Fruit fly (Drosophila melanogaster) whole organism, embryonic: ENCODE results near the gene Syx1A.

Experiments
- C15 ChIP-seq: fragments of 200-800 bp; sonication (Bioruptor generic); IDR thresholded peaks from 3 replicates; pipeline ENCODE4 v1.3.6; 2022; ENCODE audit warnings: missing biosample characterization, missing genetic modification characterization
- CG1024 ChIP-seq: fragments of 200-800 bp; sonication (Bioruptor generic); IDR thresholded peaks from 2 replicates; pipeline ENCODE4 v1.3.6; 2022; ENCODE audit warnings: missing biosample characterization, missing genetic modification characterization
- CG10565 ChIP-seq: fragments of 200-800 bp; sonication (Bioruptor generic); optimal IDR thresholded peaks from 3 replicates; lab custom pipeline; 2016; ENCODE audit warnings: missing biosample characterization, mild to moderate bottlenecking, missing genetic modification characterization
- CG11085 ChIP-seq: fragments of 200-800 bp; sonication (Bioruptor generic); IDR thresholded peaks from 2 replicates; pipeline ENCODE4 v1.3.6; 2022; ENCODE audit warnings: missing biosample characterization, missing genetic modification characterization
- CG1233 ChIP-seq: fragments of 200-800 bp; sonication (Bioruptor generic); optimal IDR thresholded peaks from 4 replicates; lab custom pipeline; 2018; ENCODE audit warnings: missing biosample characterization, mild to moderate bottlenecking, missing genetic modification characterization
- CG12659 ChIP-seq: fragments of 200-800 bp; sonication (Bioruptor generic); optimal IDR thresholded peaks from 3 replicates; lab custom pipeline; 2017; ENCODE audit warnings: mild to moderate bottlenecking, missing biosample characterization, missing genetic modification reagents, missing genetic modification characterization
- CG13775 ChIP-seq: fragments of 200-800 bp; sonication (Bioruptor generic); optimal IDR thresholded peaks from 3 replicates; lab custom pipeline; 2017; ENCODE audit warnings: missing biosample characterization, mild to moderate bottlenecking, missing genetic modification characterization
- CG13894 ChIP-seq: fragments of 200-800 bp; sonication (Bioruptor generic); optimal IDR thresholded peaks from 3 replicates; lab custom pipeline; 2018; ENCODE audit warnings: missing biosample characterization, mild to moderate bottlenecking, missing genetic modification characterization, moderate library complexity
- CG15514 ChIP-seq: fragments of 200-800 bp; sonication (Bioruptor generic); optimal IDR thresholded peaks from 3 replicates; lab custom pipeline; 2017; ENCODE audit warnings: missing biosample characterization, missing genetic modification characterization, mild to moderate bottlenecking, moderate library complexity, missing genetic modification reagents
- CG1602 ChIP-seq: fragments of 200-800 bp; sonication (Bioruptor generic); optimal IDR thresholded peaks from 3 replicates; lab custom pipeline; 2016; ENCODE audit warnings: missing biosample characterization, missing genetic modification characterization
- CG17361 ChIP-seq: fragments of 200-800 bp; sonication (Bioruptor generic); IDR thresholded peaks from 3 replicates; pipeline ENCODE4 v1.3.6; 2022; ENCODE audit warnings: missing biosample characterization, missing genetic modification characterization
- CG18262 ChIP-seq: fragments of 200-800 bp; optimal IDR thresholded peaks from 3 replicates; lab custom pipeline; 2019; ENCODE audit warnings: missing biosample characterization, mild to moderate bottlenecking, missing genetic modification characterization, moderate library complexity
- CG18599 ChIP-seq: fragments of 200-800 bp; sonication (Bioruptor generic); optimal IDR thresholded peaks from 3 replicates; lab custom pipeline; 2017; ENCODE audit warnings: missing biosample characterization, missing genetic modification characterization, mild to moderate bottlenecking, moderate library complexity, missing genetic modification reagents
- CG2116 ChIP-seq: fragments of 200-800 bp; sonication (Bioruptor generic); optimal IDR thresholded peaks from 3 replicates; lab custom pipeline; 2018; ENCODE audit warnings: missing biosample characterization, mild to moderate bottlenecking, missing genetic modification characterization
- CG30403 ChIP-seq: fragments of 200-800 bp; sonication (Bioruptor generic); optimal IDR thresholded peaks from 3 replicates; lab custom pipeline; 2016; ENCODE audit warnings: missing biosample characterization, missing genetic modification characterization
- CG31441 ChIP-seq: fragments of 200-800 bp; sonication (Bioruptor generic); IDR thresholded peaks from 2 replicates; pipeline ENCODE4 v1.3.6; 2022; ENCODE audit warnings: missing biosample characterization, missing genetic modification characterization
- CG32767 ChIP-seq: fragments of 200-800 bp; sonication (Bioruptor generic); IDR thresholded peaks from 2 replicates; pipeline ENCODE4 v1.3.6; 2022; ENCODE audit warnings: missing biosample characterization, missing genetic modification characterization
- CG4707 ChIP-seq: fragments of 200-800 bp; sonication (Bioruptor generic); optimal IDR thresholded peaks from 2 replicates; lab custom pipeline; 2018; ENCODE audit warnings: missing biosample characterization, mild to moderate bottlenecking, missing genetic modification characterization, moderate library complexity
- CG4730 ChIP-seq: fragments of 200-800 bp; sonication (Bioruptor generic); IDR thresholded peaks from 2 replicates; pipeline ENCODE4 v1.3.6; 2022; ENCODE audit warnings: missing biosample characterization, missing genetic modification characterization
- CG6175 ChIP-seq: fragments of 200-800 bp; sonication (Bioruptor generic); IDR thresholded peaks from 3 replicates; pipeline ENCODE4 v1.3.6; 2022; ENCODE audit warnings: missing biosample characterization, missing genetic modification characterization
- CG6813 ChIP-seq: fragments of 200-800 bp; sonication (Bioruptor generic); optimal IDR thresholded peaks from 2 replicates; lab custom pipeline; 2017; ENCODE audit warnings: missing biosample characterization, missing genetic modification characterization, mild to moderate bottlenecking, moderate library complexity, missing genetic modification reagents
- CG7928 ChIP-seq: fragments of 200-800 bp; sonication (Bioruptor generic); optimal IDR thresholded peaks from 2 replicates; lab custom pipeline; 2017; ENCODE audit warnings: missing biosample characterization, mild to moderate bottlenecking, missing genetic modification characterization
- CG7987 ChIP-seq: fragments of 200-800 bp; sonication (Bioruptor generic); optimal IDR thresholded peaks from 2 replicates; lab custom pipeline; 2018; ENCODE audit warnings: missing biosample characterization, mild to moderate bottlenecking, missing genetic modification characterization, moderate library complexity
- CG8359 ChIP-seq: fragments of 200-800 bp; sonication (Bioruptor generic); optimal IDR thresholded peaks from 2 replicates; lab custom pipeline; 2017; ENCODE audit warnings: missing biosample characterization, mild to moderate bottlenecking, missing genetic modification characterization, borderline replicate concordance
- CG9932 ChIP-seq: fragments of 200-800 bp; sonication (Bioruptor generic); IDR thresholded peaks from 2 replicates; pipeline ENCODE4 v1.3.6; 2022; ENCODE audit warnings: missing biosample characterization, missing genetic modification characterization
- CHES-1-like ChIP-seq: fragments of 200-800 bp; sonication (Bioruptor generic); optimal IDR thresholded peaks from 2 replicates; lab custom pipeline; 2016; ENCODE audit warnings: missing biosample characterization, missing genetic modification characterization
- Camta ChIP-seq: fragments of 200-800 bp; sonication (Bioruptor generic); optimal IDR thresholded peaks from 2 replicates; lab custom pipeline; 2016; ENCODE audit warnings: missing biosample characterization, missing genetic modification characterization
- D19B ChIP-seq: fragments of 200-800 bp; sonication (Bioruptor generic); optimal IDR thresholded peaks from 2 replicates; lab custom pipeline; 2017; ENCODE audit warnings: missing biosample characterization, mild to moderate bottlenecking, missing genetic modification characterization
- Dad ChIP-seq: fragments of 200-800 bp; sonication (Bioruptor generic); optimal IDR thresholded peaks from 3 replicates; lab custom pipeline; 2016; ENCODE audit warnings: missing biosample characterization, missing genetic modification characterization
- Dp ChIP-seq: fragments of 200-800 bp; sonication (Bioruptor generic); optimal IDR thresholded peaks from 2 replicates; lab custom pipeline; 2018; ENCODE audit warnings: missing biosample characterization, mild to moderate bottlenecking, missing genetic modification characterization, moderate library complexity
- Fer2 ChIP-seq: fragments of 200-800 bp; sonication (Bioruptor generic); optimal IDR thresholded peaks from 2 replicates; lab custom pipeline; 2018; ENCODE audit warnings: missing biosample characterization, mild to moderate bottlenecking, missing genetic modification characterization, moderate library complexity
- NC2β ChIP-seq: fragments of 200-800 bp; sonication (Bioruptor generic); optimal IDR thresholded peaks from 2 replicates; lab custom pipeline; 2016; ENCODE audit warnings: missing biosample characterization, missing genetic modification characterization
- Nf-YB ChIP-seq: fragments of 200-800 bp; sonication (Bioruptor generic); optimal IDR thresholded peaks from 3 replicates; lab custom pipeline; 2019; ENCODE audit warnings: missing biosample characterization, mild to moderate bottlenecking, missing genetic modification characterization, moderate library complexity
- Oaz ChIP-seq: fragments of 200-800 bp; sonication (Bioruptor generic); IDR thresholded peaks from 2 replicates; pipeline ENCODE4 v1.3.6; 2022; ENCODE audit warnings: missing biosample characterization, missing genetic modification characterization
- Oli ChIP-seq: fragments of 200-800 bp; sonication (Bioruptor generic); optimal IDR thresholded peaks from 2 replicates; lab custom pipeline; 2018; ENCODE audit warnings: missing biosample characterization, mild to moderate bottlenecking, missing genetic modification characterization, moderate library complexity
- PHDP ChIP-seq: fragments of 200-800 bp; sonication (Bioruptor generic); optimal IDR thresholded peaks from 3 replicates; lab custom pipeline; 2018; ENCODE audit warnings: missing biosample characterization, mild to moderate bottlenecking, missing genetic modification characterization, moderate library complexity
- Sin3A ChIP-seq: fragments of >200 bp; optimal IDR thresholded peaks from 2 replicates; lab custom pipeline; 2018
- Ssrp ChIP-seq: fragments of 200-800 bp; sonication (Bioruptor generic); optimal IDR thresholded peaks from 2 replicates; lab custom pipeline; 2018; ENCODE audit warnings: missing biosample characterization, mild to moderate bottlenecking, missing genetic modification characterization, moderate library complexity
- Vsx1 ChIP-seq: fragments of 200-800 bp; sonication (Bioruptor generic); optimal IDR thresholded peaks from 2 replicates; lab custom pipeline; 2017; ENCODE audit warnings: missing biosample characterization, mild to moderate bottlenecking, missing genetic modification characterization, missing genetic modification reagents
- Xbp1 ChIP-seq: fragments of 200-800 bp; sonication (Bioruptor generic); optimal IDR thresholded peaks from 3 replicates; lab custom pipeline; 2016; ENCODE audit warnings: missing biosample characterization, mild to moderate bottlenecking, missing genetic modification characterization
- ab ChIP-seq: fragments of 200-800 bp; sonication (Bioruptor generic); optimal IDR thresholded peaks from 2 replicates; lab custom pipeline; 2016; ENCODE audit warnings: missing biosample characterization, missing genetic modification characterization
- gt ChIP-seq: fragments of 200-800 bp; sonication (Bioruptor generic); IDR thresholded peaks from 2 replicates; pipeline ENCODE4 v1.3.6; 2022; ENCODE audit warnings: missing biosample characterization, missing genetic modification characterization
- her ChIP-seq: fragments of 200-800 bp; sonication (Bioruptor generic); optimal IDR thresholded peaks from 2 replicates; lab custom pipeline; 2016; ENCODE audit warnings: missing biosample characterization, missing genetic modification characterization
- nerfin-1 ChIP-seq: fragments of 200-800 bp; sonication (Bioruptor generic); optimal IDR thresholded peaks from 3 replicates; lab custom pipeline; 2019; ENCODE audit warnings: missing biosample characterization, mild to moderate bottlenecking, missing genetic modification characterization, moderate library complexity
- nmo ChIP-seq: fragments of 200-800 bp; sonication (Bioruptor generic); optimal IDR thresholded peaks from 2 replicates; lab custom pipeline; 2018; ENCODE audit warnings: missing biosample characterization, mild to moderate bottlenecking, missing genetic modification characterization, moderate library complexity
- phol ChIP-seq: fragments of 200-800 bp; sonication (Bioruptor generic); optimal IDR thresholded peaks from 3 replicates; lab custom pipeline; 2018; ENCODE audit warnings: missing biosample characterization, mild to moderate bottlenecking, missing genetic modification characterization, moderate library complexity
- run ChIP-seq: fragments of 200-800 bp; sonication (Bioruptor generic); optimal IDR thresholded peaks from 3 replicates; lab custom pipeline; 2018; ENCODE audit warnings: missing biosample characterization, mild to moderate bottlenecking, missing genetic modification characterization
- slou ChIP-seq: fragments of 200-800 bp; sonication (Bioruptor generic); optimal IDR thresholded peaks from 3 replicates; lab custom pipeline; 2016; ENCODE audit warnings: missing biosample characterization, missing genetic modification characterization
- sug ChIP-seq: fragments of 200-800 bp; optimal IDR thresholded peaks from 2 replicates; lab custom pipeline; 2019; ENCODE audit warnings: missing biosample characterization, mild to moderate bottlenecking, missing genetic modification characterization, moderate library complexity
- tll ChIP-seq, 2 experiments: fragments of 200-800 bp in 1 of 2; fragments of >200 bp in 1 of 2; sonication (Bioruptor generic) in 1 of 2; optimal IDR thresholded peaks; 2 replicates each; lab custom pipeline; 2017 to 2019; ENCODE audit warnings: missing biosample characterization in 2 of 2, missing genetic modification characterization in 2 of 2, mild to moderate bottlenecking in 1 of 2, moderate library complexity in 1 of 2
- trem ChIP-seq: fragments of 200-800 bp; optimal IDR thresholded peaks from 3 replicates; lab custom pipeline; 2019; ENCODE audit warnings: missing biosample characterization, mild to moderate bottlenecking, missing genetic modification characterization, moderate library complexity

The Syx1A gene

dm6 chr3R:24093430-24093829, 12.1 kb downstream of the Syx1A start (continued):
- TF ChIP-seq CG10565 (no peak), ab (GFP tag; lab: Kevin White, UChicago) (no peak), CG31441 (peak; percentile 32; the same call in 1 of the 2 replicates), Sin3A (no peak), CG13894 (tag; lab: Kevin White, UChicago) (no peak), Nf-YB (GFP tag; lab: Kevin White, UChicago) (no peak), CG13775 (GFP tag; lab: Kevin White, UChicago) (peak; percentile 9), CG15514 (GFP tag; lab: Kevin White, UChicago) (no peak), her (GFP tag; lab: Kevin White, UChicago) (no peak), nerfin-1 (no peak), CG1024 (GFP tag; lab: Robert Waterston, UW) (no peak), CG7987 (GFP tag; lab: Kevin White, UChicago) (no peak), Dp (no peak), CG18599 (peak; percentile 26), Fer2 (no peak), Xbp1 (GFP tag; lab: Kevin White, UChicago) (peak; percentile 38), CG4707 (GFP tag; lab: Kevin White, UChicago) (no peak), phol (tag; lab: Kevin White, UChicago) (no peak), Oaz (GFP tag; lab: Robert Waterston, UW) (no peak), gt (no peak), Dad (no peak), run (tag; lab: Kevin White, UChicago) (no peak), CG1233 (GFP tag; lab: Kevin White, UChicago) (no peak), Ssrp (tag; lab: Kevin White, UChicago) (no peak), CG11085 (GFP tag; lab: Robert Waterston, UW) (no peak), Vsx1 (GFP tag; lab: Kevin White, UChicago) (no peak), NC2β (GFP tag; lab: Kevin White, UChicago) (no peak), D19B (no peak), sug (tag; lab: Kevin White, UChicago) (no peak), CG32767 (no peak), trem (tag; lab: Kevin White, UChicago) (no peak), CG7928 (no peak), CG9932 (GFP tag; lab: Robert Waterston, UW) (no peak), CG2116 (GFP tag; lab: Kevin White, UChicago) (no peak), tll (GFP tag; optimal IDR thresholded peaks at IDR 0.05; lab: Kevin White, UChicago) (no peak), CG8359 (GFP tag; lab: Kevin White, UChicago) (no peak), PHDP (tag; lab: Kevin White, UChicago) (peak; percentile 44), CG1602 (GFP tag; lab: Kevin White, UChicago) (no peak), nmo (peak; percentile 6), CHES-1-like (GFP tag; lab: Kevin White, UChicago) (no peak), C15 (GFP tag; lab: Robert Waterston, UW) (no peak), Oli (peak; percentile 38), CG6813 (GFP tag; lab: Kevin White, UChicago) (no peak), Camta (GFP tag; lab: Kevin White, UChicago) (no peak), CG6175 (no peak), slou (no peak), CG4730 (GFP tag; lab: Robert Waterston, UW) (no peak), CG12659 (GFP tag; lab: Kevin White, UChicago) (peak; percentile 31), CG30403 (peak; percentile 10), CG17361 (peak; percentile 42; the same call in 1 of the 3 replicates), CG18262 (tag; lab: Kevin White, UChicago) (peak; percentile 1)
